Fruit fly (Drosophila melanogaster) whole organism, embryonic: Measurements from ENCODE around the gene ftz-f1.

Experiments
- Abd-B ChIP-seq: fragments of 200-800 bp; sonication (Bioruptor generic); optimal IDR thresholded peaks from 2 replicates; lab custom pipeline; 2018; ENCODE audit warnings: missing biosample characterization, mild to moderate bottlenecking, missing genetic modification characterization, moderate library complexity
- Blimp-1 ChIP-seq: fragments of 200-800 bp; sonication (Bioruptor generic); optimal IDR thresholded peaks from 3 replicates; lab custom pipeline; 2018; ENCODE audit warnings: missing biosample characterization, missing genetic modification characterization, mild to moderate bottlenecking, moderate library complexity, missing genetic modification reagents
- BtbVII ChIP-seq: fragments of 200-800 bp; sonication (Bioruptor generic); optimal IDR thresholded peaks from 3 replicates; lab custom pipeline; 2017; ENCODE audit warnings: missing biosample characterization, mild to moderate bottlenecking, missing genetic modification characterization
- CG10366 ChIP-seq: fragments of 200-800 bp; sonication (Bioruptor generic); IDR thresholded peaks from 2 replicates; pipeline ENCODE4 v1.3.6; 2022; ENCODE audit warnings: missing biosample characterization, missing genetic modification characterization
- CG10565 ChIP-seq: fragments of 200-800 bp; sonication (Bioruptor generic); optimal IDR thresholded peaks from 3 replicates; lab custom pipeline; 2016; ENCODE audit warnings: missing biosample characterization, mild to moderate bottlenecking, missing genetic modification characterization
- CG12659 ChIP-seq: fragments of 200-800 bp; sonication (Bioruptor generic); optimal IDR thresholded peaks from 3 replicates; lab custom pipeline; 2017; ENCODE audit warnings: mild to moderate bottlenecking, missing biosample characterization, missing genetic modification reagents, missing genetic modification characterization
- CG13296 ChIP-seq: fragments of 200-800 bp; sonication (Bioruptor generic); optimal IDR thresholded peaks from 3 replicates; lab custom pipeline; 2018; ENCODE audit warnings: missing biosample characterization, mild to moderate bottlenecking, missing genetic modification characterization
- CG13775 ChIP-seq: fragments of 200-800 bp; sonication (Bioruptor generic); optimal IDR thresholded peaks from 3 replicates; lab custom pipeline; 2017; ENCODE audit warnings: missing biosample characterization, mild to moderate bottlenecking, missing genetic modification characterization
- CG13894 ChIP-seq: fragments of 200-800 bp; sonication (Bioruptor generic); optimal IDR thresholded peaks from 3 replicates; lab custom pipeline; 2018; ENCODE audit warnings: missing biosample characterization, mild to moderate bottlenecking, missing genetic modification characterization, moderate library complexity
- CG1602 ChIP-seq: fragments of 200-800 bp; sonication (Bioruptor generic); optimal IDR thresholded peaks from 3 replicates; lab custom pipeline; 2016; ENCODE audit warnings: missing biosample characterization, missing genetic modification characterization
- CG17912 ChIP-seq: fragments of 200-800 bp; sonication (Bioruptor generic); optimal IDR thresholded peaks from 2 replicates; lab custom pipeline; 2018; ENCODE audit warnings: missing biosample characterization, mild to moderate bottlenecking, missing genetic modification characterization
- CG18764 ChIP-seq: fragments of 200-800 bp; sonication (Bioruptor generic); optimal IDR thresholded peaks from 3 replicates; lab custom pipeline; 2016; ENCODE audit warnings: missing biosample characterization, missing genetic modification characterization
- CG30431 ChIP-seq: fragments of 200-800 bp; sonication (Bioruptor generic); optimal IDR thresholded peaks from 2 replicates; lab custom pipeline; 2017; ENCODE audit warnings: missing biosample characterization, missing genetic modification characterization
- CG34376 ChIP-seq: fragments of 200-800 bp; sonication (Bioruptor generic); optimal IDR thresholded peaks from 2 replicates; lab custom pipeline; 2018; ENCODE audit warnings: missing biosample characterization, mild to moderate bottlenecking, missing genetic modification characterization
- CG3726 ChIP-seq: fragments of 200-800 bp; sonication (Bioruptor generic); IDR thresholded peaks from 3 replicates; pipeline ENCODE4, ENCODE4 v1.3.6; 2022; ENCODE audit warnings: missing biosample characterization, missing genetic modification characterization
- CG4424 ChIP-seq: fragments of 200-800 bp; sonication (Bioruptor generic); optimal IDR thresholded peaks from 3 replicates; lab custom pipeline; 2016; ENCODE audit warnings: missing biosample characterization, missing genetic modification characterization
- CG7786 ChIP-seq: fragments of 200-800 bp; sonication (Bioruptor generic); optimal IDR thresholded peaks from 2 replicates; lab custom pipeline; 2016; ENCODE audit warnings: missing biosample characterization, missing genetic modification characterization
- Dek ChIP-seq: fragments of 200-800 bp; sonication (Bioruptor generic); optimal IDR thresholded peaks from 3 replicates; lab custom pipeline; 2019; ENCODE audit warnings: missing biosample characterization, mild to moderate bottlenecking, missing genetic modification characterization, moderate library complexity
- Dfd ChIP-seq, 2 experiments: fragments of >200 bp; optimal IDR thresholded peaks; 2 replicates each; lab custom pipeline; 2017; ENCODE audit warnings: missing biosample characterization in 2 of 2, missing genetic modification characterization in 2 of 2
- Doc2 ChIP-seq: fragments of 200-800 bp; sonication (Bioruptor generic); IDR thresholded peaks from 2 replicates; pipeline ENCODE4 v1.3.6; 2022; ENCODE audit warnings: missing biosample characterization, missing genetic modification characterization
- Fer3 ChIP-seq: fragments of 200-800 bp; sonication (Bioruptor generic); optimal IDR thresholded peaks from 2 replicates; lab custom pipeline; 2018; ENCODE audit warnings: missing biosample characterization, mild to moderate bottlenecking, missing genetic modification characterization, moderate library complexity
- GATAe ChIP-seq: fragments of 200-800 bp; sonication (Bioruptor generic); conservative IDR thresholded peaks from 2 replicates; pipeline ENCODE4 v1.3.6; 2022; ENCODE audit warnings: missing biosample characterization, missing genetic modification characterization
- H15 ChIP-seq: fragments of 200-800 bp; sonication (Bioruptor generic); IDR thresholded peaks from 3 replicates; pipeline ENCODE4 v1.3.6; 2022; ENCODE audit warnings: missing biosample characterization, missing genetic modification characterization
- HHEX ChIP-seq: fragments of 200-800 bp; sonication (Bioruptor generic); optimal IDR thresholded peaks from 3 replicates; lab custom pipeline; 2017; ENCODE audit warnings: missing biosample characterization, mild to moderate bottlenecking, missing genetic modification characterization, missing genetic modification reagents
- HLH3B ChIP-seq: fragments of 200-800 bp; sonication (Bioruptor generic); IDR thresholded peaks from 2 replicates; pipeline ENCODE4 v1.3.6; 2022; ENCODE audit warnings: missing biosample characterization, missing genetic modification characterization
- Hand ChIP-seq: fragments of 200-800 bp; sonication (Bioruptor generic); optimal IDR thresholded peaks from 2 replicates; lab custom pipeline; 2017; ENCODE audit warnings: mild to moderate bottlenecking, missing biosample characterization, missing genetic modification reagents, missing genetic modification characterization
- Hmx ChIP-seq: fragments of 200-800 bp; sonication (Bioruptor generic); optimal IDR thresholded peaks from 2 replicates; lab custom pipeline; 2016; ENCODE audit warnings: missing biosample characterization, missing genetic modification characterization
- NC2α ChIP-seq: fragments of 200-800 bp; sonication (Bioruptor generic); optimal IDR thresholded peaks from 2 replicates; lab custom pipeline; 2016; ENCODE audit warnings: missing biosample characterization, missing genetic modification characterization
- NFAT ChIP-seq: fragments of 200-800 bp; sonication (Bioruptor generic); IDR thresholded peaks from 2 replicates; pipeline ENCODE4 v1.3.6; 2022; ENCODE audit warnings: missing biosample characterization, missing genetic modification characterization
- Rfx ChIP-seq: fragments of 200-800 bp; sonication (Bioruptor generic); IDR thresholded peaks from 2 replicates; pipeline ENCODE4 v1.3.6; 2022; ENCODE audit warnings: missing biosample characterization, missing genetic modification characterization
- Rx ChIP-seq: fragments of 200-800 bp; sonication (Bioruptor generic); IDR thresholded peaks from 2 replicates; pipeline ENCODE4 v1.3.6; 2022; ENCODE audit warnings: missing biosample characterization, missing genetic modification characterization
- Sry-β ChIP-seq: fragments of 200-800 bp; sonication (Bioruptor generic); optimal IDR thresholded peaks from 2 replicates; lab custom pipeline; 2018; ENCODE audit warnings: missing biosample characterization, mild to moderate bottlenecking, missing genetic modification characterization, moderate library complexity
- cato ChIP-seq: fragments of 200-800 bp; sonication (Bioruptor generic); optimal IDR thresholded peaks from 2 replicates; lab custom pipeline; 2016; ENCODE audit warnings: missing biosample characterization, missing genetic modification characterization, borderline replicate concordance
- chinmo ChIP-seq: fragments of 200-800 bp; sonication (Bioruptor generic); IDR thresholded peaks from 4 replicates; pipeline ENCODE4 v1.3.6; 2022; ENCODE audit warnings: missing biosample characterization, missing genetic modification characterization; ENCODE audit not compliant: partially characterized antibody
- crol ChIP-seq: fragments of 200-800 bp; sonication (Bioruptor generic); IDR thresholded peaks from 2 replicates; pipeline ENCODE4 v1.3.6; 2022; ENCODE audit warnings: missing biosample characterization, missing genetic modification characterization
- dimm ChIP-seq: fragments of 200-800 bp; sonication (Bioruptor generic); IDR thresholded peaks from 2 replicates; pipeline ENCODE4 v1.3.6; 2022; ENCODE audit warnings: missing biosample characterization, missing genetic modification characterization
- hb ChIP-seq: fragments of 200-800 bp; sonication (Bioruptor generic); IDR thresholded peaks from 3 replicates; pipeline ENCODE4 v1.3.6; 2022; ENCODE audit warnings: missing biosample characterization, missing genetic modification characterization; ENCODE audit not compliant: partially characterized antibody
- oc ChIP-seq: fragments of 200-800 bp; sonication (Bioruptor generic); optimal IDR thresholded peaks from 2 replicates; lab custom pipeline; 2018; ENCODE audit warnings: missing biosample characterization, mild to moderate bottlenecking, missing genetic modification characterization, moderate library complexity
- pfk ChIP-seq: fragments of 200-800 bp; sonication (Bioruptor generic); optimal IDR thresholded peaks from 2 replicates; lab custom pipeline; 2018; ENCODE audit warnings: missing biosample characterization, mild to moderate bottlenecking, missing genetic modification characterization, moderate library complexity
- ranshi ChIP-seq: fragments of 200-800 bp; sonication (Bioruptor generic); IDR thresholded peaks from 2 replicates; pipeline ENCODE4 v1.3.6; 2022; ENCODE audit warnings: missing biosample characterization, missing genetic modification characterization
- ro ChIP-seq: fragments of 200-800 bp; sonication (Bioruptor generic); IDR thresholded peaks from 2 replicates; pipeline ENCODE4 v1.3.6; 2022; ENCODE audit warnings: missing biosample characterization, missing genetic modification characterization
- run ChIP-seq: fragments of 200-800 bp; sonication (Bioruptor generic); optimal IDR thresholded peaks from 3 replicates; lab custom pipeline; 2018; ENCODE audit warnings: missing biosample characterization, mild to moderate bottlenecking, missing genetic modification characterization
- shn ChIP-seq: fragments of 200-800 bp; sonication (Bioruptor generic); optimal IDR thresholded peaks from 3 replicates; lab custom pipeline; 2016; ENCODE audit warnings: missing biosample characterization, missing genetic modification characterization
- sisA ChIP-seq: fragments of 200-800 bp; sonication (Bioruptor generic); IDR thresholded peaks from 2 replicates; pipeline ENCODE4 v1.3.6; 2022; ENCODE audit warnings: missing biosample characterization, missing genetic modification characterization
- slbo ChIP-seq: fragments of 200-800 bp; sonication (Bioruptor generic); IDR thresholded peaks from 2 replicates; pipeline ENCODE4 v1.3.6; 2022; ENCODE audit warnings: missing biosample characterization, missing genetic modification characterization
- slp2 ChIP-seq: fragments of 200-800 bp; sonication (Bioruptor generic); optimal IDR thresholded peaks from 2 replicates; lab custom pipeline; 2016; ENCODE audit warnings: missing biosample characterization, missing genetic modification characterization
- sna ChIP-seq: fragments of 200-800 bp; sonication (Bioruptor generic); IDR thresholded peaks from 2 replicates; pipeline ENCODE4 v1.3.6; 2022; ENCODE audit warnings: missing biosample characterization, missing genetic modification characterization; ENCODE audit not compliant: partially characterized antibody
- tap ChIP-seq: fragments of 200-800 bp; optimal IDR thresholded peaks from 3 replicates; lab custom pipeline; 2019; ENCODE audit warnings: missing biosample characterization, mild to moderate bottlenecking, missing genetic modification characterization, moderate library complexity
- vnd ChIP-seq: fragments of 200-800 bp; sonication (Bioruptor generic); IDR thresholded peaks from 3 replicates; pipeline ENCODE4 v1.3.6; 2022; ENCODE audit warnings: missing biosample characterization, missing genetic modification characterization; ENCODE audit not compliant: partially characterized antibody
- zf30C ChIP-seq: fragments of 200-800 bp; sonication (Bioruptor generic); optimal IDR thresholded peaks from 3 replicates; lab custom pipeline; 2018; ENCODE audit warnings: missing biosample characterization, mild to moderate bottlenecking, missing genetic modification characterization
- zfh2 ChIP-seq: fragments of 200-800 bp; sonication (Bioruptor generic); optimal IDR thresholded peaks from 2 replicates; lab custom pipeline; 2016; ENCODE audit warnings: missing biosample characterization, missing genetic modification characterization

Gene ftz-f1

dm6 chr3L:18756293-18756887, 44.7 kb downstream of the ftz-f1 start (continued):
- peak; percentile 64 for TF ChIP-seq HLH3B
- no peak for TF ChIP-seq sna (GFP tag; lab: Robert Waterston, UW)
- peak; percentile 53 for TF ChIP-seq CG4424 (GFP tag; lab: Kevin White, UChicago)
- no peak for TF ChIP-seq zfh2 (GFP tag; lab: Kevin White, UChicago)
- no peak for TF ChIP-seq pfk
- no peak for TF ChIP-seq CG18764 (GFP tag; lab: Kevin White, UChicago)
- no peak for TF ChIP-seq Dfd (GFP tag; optimal IDR thresholded peaks at IDR 0.05; lab: Kevin White, UChicago)
- TF ChIP-seq CG13775 (GFP tag; lab: Kevin White, UChicago): no peak
- peak; percentile 36 for TF ChIP-seq CG1602 (GFP tag; lab: Kevin White, UChicago)
- no peak for TF ChIP-seq CG10565 (GFP tag; lab: Kevin White, UChicago)
- no peak for TF ChIP-seq CG30431
- TF ChIP-seq HHEX (GFP tag; lab: Kevin White, UChicago): peak; percentile 17
- TF ChIP-seq Sry-β (GFP tag; lab: Kevin White, UChicago): no peak
- TF ChIP-seq CG3726: no peak
- TF ChIP-seq vnd (GFP tag; lab: Robert Waterston, UW): no peak
- TF ChIP-seq H15 (GFP tag; lab: Robert Waterston, UW): no peak
- no peak for TF ChIP-seq CG34376 (GFP tag; lab: Kevin White, UChicago)
- TF ChIP-seq hb (GFP tag; lab: Robert Waterston, UW): no peak
- TF ChIP-seq slbo: no peak
- no peak for TF ChIP-seq BtbVII (GFP tag; lab: Kevin White, UChicago)
- peak; percentile 11 for TF ChIP-seq cato
- no peak for TF ChIP-seq NFAT
- TF ChIP-seq CG13296: no peak
- no peak for TF ChIP-seq Fer3 (tag; lab: Kevin White, UChicago)
- TF ChIP-seq ro (GFP tag; lab: Robert Waterston, UW): no peak
- peak; percentile 76 for TF ChIP-seq oc (tag; lab: Kevin White, UChicago)
- no peak for TF ChIP-seq Hmx (GFP tag; lab: Kevin White, UChicago)
- TF ChIP-seq CG10366 (GFP tag; lab: Robert Waterston, UW): peak; percentile 37
- TF ChIP-seq Doc2: no peak
- no peak for TF ChIP-seq run (tag; lab: Kevin White, UChicago)
- TF ChIP-seq Dek (tag; lab: Kevin White, UChicago): peak; percentile 5
- TF ChIP-seq Abd-B (GFP tag; lab: Kevin White, UChicago): no peak
- TF ChIP-seq CG13894 (tag; lab: Kevin White, UChicago): no peak
- TF ChIP-seq Blimp-1 (GFP tag; lab: Kevin White, UChicago): peak; percentile 37
- no peak for TF ChIP-seq CG17912 (GFP tag; lab: Kevin White, UChicago)
- TF ChIP-seq NC2α (GFP tag; lab: Kevin White, UChicago): no peak
- TF ChIP-seq ranshi (GFP tag; lab: Robert Waterston, UW): no peak
- no peak for TF ChIP-seq dimm (GFP tag; lab: Robert Waterston, UW)
- no peak for TF ChIP-seq shn
- TF ChIP-seq sisA (GFP tag; lab: Robert Waterston, UW): no peak; the same call in 1 of the 2 replicates
- 0 out of 4 replicates have a peak, but pooled peaks have one; percentile 40 for TF ChIP-seq chinmo (GFP tag; lab: Robert Waterston, UW)
- TF ChIP-seq CG12659 (GFP tag; lab: Kevin White, UChicago): peak; percentile 48
- TF ChIP-seq GATAe: no peak
- no peak for TF ChIP-seq Rx (GFP tag; lab: Robert Waterston, UW)
- no peak for TF ChIP-seq crol (GFP tag; lab: Robert Waterston, UW)
- no peak for TF ChIP-seq CG7786 (GFP tag; lab: Kevin White, UChicago)
- TF ChIP-seq tap (tag; lab: Kevin White, UChicago): peak; percentile 60
- TF ChIP-seq Rfx (GFP tag; lab: Robert Waterston, UW): no peak
- no peak for TF ChIP-seq zf30C (GFP tag; lab: Kevin White, UChicago)
- TF ChIP-seq slp2: no peak
- TF ChIP-seq Hand (GFP tag; lab: Kevin White, UChicago): no peak
